Fruit fly (Drosophila melanogaster) whole organism, embryonic: ENCODE data around the gene CG42449.

Source experiments
- ATbp ChIP-seq: fragments of 200-800 bp; sonication (Bioruptor generic); optimal IDR thresholded peaks from 2 replicates; lab custom pipeline; 2017; ENCODE audit warnings: missing biosample characterization, mild to moderate bottlenecking, missing genetic modification characterization, missing genetic modification reagents
- B-H2 ChIP-seq: fragments of 200-800 bp; sonication (Bioruptor generic); optimal IDR thresholded peaks from 2 replicates; lab custom pipeline; 2018; ENCODE audit warnings: missing biosample characterization, mild to moderate bottlenecking, missing genetic modification characterization
- CG1024 ChIP-seq: fragments of 200-800 bp; sonication (Bioruptor generic); IDR thresholded peaks from 2 replicates; pipeline ENCODE4 v1.3.6; 2022; ENCODE audit warnings: missing biosample characterization, missing genetic modification characterization
- CG11560 ChIP-seq: fragments of 200-800 bp; sonication (Bioruptor generic); IDR thresholded peaks from 3 replicates; pipeline ENCODE4 v1.3.6; 2022; ENCODE audit warnings: missing biosample characterization, missing genetic modification characterization
- CG12219 ChIP-seq: fragments of 200-800 bp; sonication (Bioruptor generic); optimal IDR thresholded peaks from 3 replicates; lab custom pipeline; 2018; ENCODE audit warnings: missing biosample characterization, mild to moderate bottlenecking, missing genetic modification characterization
- CG12299 ChIP-seq: fragments of 200-800 bp; sonication (Bioruptor generic); optimal IDR thresholded peaks from 2 replicates; lab custom pipeline; 2018; ENCODE audit warnings: missing biosample characterization, mild to moderate bottlenecking, missing genetic modification characterization
- CG12391 ChIP-seq: fragments of 200-800 bp; sonication (Bioruptor generic); optimal IDR thresholded peaks from 3 replicates; lab custom pipeline; 2018; ENCODE audit warnings: missing biosample characterization, mild to moderate bottlenecking, missing genetic modification characterization, moderate library complexity
- CG13624 ChIP-seq: fragments of 200-800 bp; sonication (Bioruptor generic); optimal IDR thresholded peaks from 2 replicates; lab custom pipeline; 2016; ENCODE audit warnings: missing biosample characterization, missing genetic modification characterization
- CG15073 ChIP-seq: fragments of 200-800 bp; sonication (Bioruptor generic); optimal IDR thresholded peaks from 2 replicates; lab custom pipeline; 2016; ENCODE audit warnings: missing biosample characterization, missing genetic modification characterization
- CG16779 ChIP-seq: fragments of 200-800 bp; sonication (Bioruptor generic); IDR thresholded peaks from 2 replicates; pipeline ENCODE4 v1.3.6; 2022; ENCODE audit warnings: missing biosample characterization, missing genetic modification characterization
- CG16815 ChIP-seq: fragments of 200-800 bp; sonication (Bioruptor generic); optimal IDR thresholded peaks from 3 replicates; lab custom pipeline; 2017; ENCODE audit warnings: missing biosample characterization, mild to moderate bottlenecking, missing genetic modification characterization
- CG16863 ChIP-seq: fragments of 200-800 bp; sonication (Bioruptor generic); optimal IDR thresholded peaks from 3 replicates; lab custom pipeline; 2016; ENCODE audit warnings: missing biosample characterization, missing genetic modification characterization
- CG17328 ChIP-seq: fragments of 200-800 bp; sonication (Bioruptor generic); IDR thresholded peaks from 2 replicates; pipeline ENCODE4 v1.3.6; 2022; ENCODE audit warnings: missing biosample characterization, missing genetic modification characterization
- CG17359 ChIP-seq: fragments of 200-800 bp; sonication (Bioruptor generic); optimal IDR thresholded peaks from 3 replicates; lab custom pipeline; 2018; ENCODE audit warnings: missing biosample characterization, mild to moderate bottlenecking, missing genetic modification characterization, moderate library complexity
- CG17612 ChIP-seq: fragments of 200-800 bp; sonication (Bioruptor generic); IDR thresholded peaks from 2 replicates; pipeline ENCODE4 v1.3.6; 2022; ENCODE audit warnings: missing biosample characterization, missing genetic modification characterization
- CG18262 ChIP-seq: fragments of 200-800 bp; optimal IDR thresholded peaks from 3 replicates; lab custom pipeline; 2019; ENCODE audit warnings: missing biosample characterization, mild to moderate bottlenecking, missing genetic modification characterization, moderate library complexity
- CG18599 ChIP-seq: fragments of 200-800 bp; sonication (Bioruptor generic); optimal IDR thresholded peaks from 3 replicates; lab custom pipeline; 2017; ENCODE audit warnings: missing biosample characterization, missing genetic modification characterization, mild to moderate bottlenecking, moderate library complexity, missing genetic modification reagents
- CG2889 ChIP-seq: fragments of 200-800 bp; sonication (Bioruptor generic); IDR thresholded peaks from 3 replicates; pipeline ENCODE4 v1.3.6; 2022; ENCODE audit warnings: missing biosample characterization, missing genetic modification characterization
- CG30020 ChIP-seq: fragments of 200-800 bp; optimal IDR thresholded peaks from 2 replicates; lab custom pipeline; 2019; ENCODE audit warnings: missing biosample characterization, mild to moderate bottlenecking, missing genetic modification characterization, moderate library complexity
- CG32767 ChIP-seq: fragments of 200-800 bp; sonication (Bioruptor generic); IDR thresholded peaks from 2 replicates; pipeline ENCODE4 v1.3.6; 2022; ENCODE audit warnings: missing biosample characterization, missing genetic modification characterization
- CG32772 ChIP-seq: fragments of 200-800 bp; sonication (Bioruptor generic); IDR thresholded peaks from 2 replicates; pipeline ENCODE4 v1.3.6; 2022; ENCODE audit warnings: missing biosample characterization, missing genetic modification characterization
- CG3281 ChIP-seq: fragments of 200-800 bp; sonication (Bioruptor generic); optimal IDR thresholded peaks from 3 replicates; lab custom pipeline; 2017; ENCODE audit warnings: missing biosample characterization, mild to moderate bottlenecking, missing genetic modification characterization
- CG4328 ChIP-seq: fragments of 200-800 bp; sonication (Bioruptor generic); optimal IDR thresholded peaks from 3 replicates; lab custom pipeline; 2017; ENCODE audit warnings: missing biosample characterization, missing genetic modification reagents, missing genetic modification characterization
- CG6254 ChIP-seq: fragments of 200-800 bp; sonication (Bioruptor generic); optimal IDR thresholded peaks from 3 replicates; lab custom pipeline; 2017; ENCODE audit warnings: mild to moderate bottlenecking, missing biosample characterization, missing genetic modification reagents, missing genetic modification characterization
- CG7372 ChIP-seq: fragments of 200-800 bp; sonication (Bioruptor generic); IDR thresholded peaks from 2 replicates; pipeline ENCODE4 v1.3.6; 2022; ENCODE audit warnings: missing biosample characterization, missing genetic modification characterization
- Chrac-16 ChIP-seq: fragments of 200-800 bp; sonication (Bioruptor generic); optimal IDR thresholded peaks from 3 replicates; lab custom pipeline; 2016; ENCODE audit warnings: missing biosample characterization, missing genetic modification characterization
- D19A ChIP-seq: fragments of 200-800 bp; optimal IDR thresholded peaks from 3 replicates; lab custom pipeline; 2019; ENCODE audit warnings: missing biosample characterization, mild to moderate bottlenecking, missing genetic modification characterization, moderate library complexity
- Dek ChIP-seq: fragments of 200-800 bp; sonication (Bioruptor generic); optimal IDR thresholded peaks from 3 replicates; lab custom pipeline; 2019; ENCODE audit warnings: missing biosample characterization, mild to moderate bottlenecking, missing genetic modification characterization, moderate library complexity
- Elba2 ChIP-seq: fragments of 200-800 bp; sonication (Bioruptor generic); optimal IDR thresholded peaks from 3 replicates; lab custom pipeline; 2016; ENCODE audit warnings: missing biosample characterization, missing genetic modification characterization
- Fer1 ChIP-seq: fragments of 200-800 bp; sonication (Bioruptor generic); optimal IDR thresholded peaks from 2 replicates; lab custom pipeline; 2017; ENCODE audit warnings: missing biosample characterization, mild to moderate bottlenecking, missing genetic modification characterization
- Fer2 ChIP-seq: fragments of 200-800 bp; sonication (Bioruptor generic); optimal IDR thresholded peaks from 2 replicates; lab custom pipeline; 2018; ENCODE audit warnings: missing biosample characterization, mild to moderate bottlenecking, missing genetic modification characterization, moderate library complexity
- Jarid2 ChIP-seq: fragments of 200-800 bp; sonication (Bioruptor generic); optimal IDR thresholded peaks from 3 replicates; lab custom pipeline; 2017; ENCODE audit warnings: mild to moderate bottlenecking, missing biosample characterization, missing genetic modification reagents, missing genetic modification characterization
- Meics ChIP-seq: fragments of 200-800 bp; sonication (Bioruptor generic); optimal IDR thresholded peaks from 2 replicates; lab custom pipeline; 2017; ENCODE audit warnings: missing biosample characterization, mild to moderate bottlenecking, missing genetic modification characterization
- NFAT ChIP-seq: fragments of 200-800 bp; sonication (Bioruptor generic); IDR thresholded peaks from 2 replicates; pipeline ENCODE4 v1.3.6; 2022; ENCODE audit warnings: missing biosample characterization, missing genetic modification characterization
- Xrp1 ChIP-seq: fragments of 200-800 bp; sonication (Bioruptor generic); IDR thresholded peaks from 2 replicates; pipeline ENCODE4 v1.3.6; 2022; ENCODE audit warnings: missing biosample characterization, missing genetic modification characterization
- bowl ChIP-seq: fragments of 200-800 bp; sonication (Bioruptor generic); IDR thresholded peaks from 2 replicates; pipeline ENCODE4 v1.3.6; 2022; ENCODE audit warnings: missing biosample characterization, missing genetic modification characterization
- dmrt11E ChIP-seq: fragments of 200-800 bp; sonication (Bioruptor generic); optimal IDR thresholded peaks from 3 replicates; lab custom pipeline; 2018; ENCODE audit warnings: missing biosample characterization, mild to moderate bottlenecking, missing genetic modification characterization, moderate library complexity
- ems ChIP-seq: fragments of 200-800 bp; sonication (Bioruptor generic); optimal IDR thresholded peaks from 3 replicates; lab custom pipeline; 2016; ENCODE audit warnings: missing biosample characterization, missing genetic modification characterization
- esg ChIP-seq: fragments of 200-800 bp; sonication (Bioruptor generic); conservative IDR thresholded peaks from 2 replicates; pipeline ENCODE4 v1.3.6; 2022; ENCODE audit warnings: missing biosample characterization, missing genetic modification characterization
- inv ChIP-seq: fragments of 200-800 bp; sonication (Bioruptor generic); IDR thresholded peaks from 2 replicates; pipeline ENCODE4 v1.3.6; 2022; ENCODE audit warnings: missing biosample characterization, missing genetic modification characterization; ENCODE audit not compliant: partially characterized antibody
- jing ChIP-seq: fragments of 200-800 bp; sonication (Bioruptor generic); optimal IDR thresholded peaks from 2 replicates; lab custom pipeline; 2018; ENCODE audit warnings: missing biosample characterization, mild to moderate bottlenecking, missing genetic modification characterization
- ken ChIP-seq: fragments of 200-800 bp; sonication (Bioruptor generic); IDR thresholded peaks from 3 replicates; pipeline ENCODE4 v1.3.6; 2022; ENCODE audit warnings: missing biosample characterization, missing genetic modification characterization
- kni ChIP-seq: fragments of 200-800 bp; sonication (Bioruptor generic); optimal IDR thresholded peaks from 3 replicates; lab custom pipeline; 2017; ENCODE audit warnings: mild to moderate bottlenecking, missing biosample characterization, missing genetic modification reagents, missing genetic modification characterization
- schlank ChIP-seq: fragments of 200-800 bp; sonication (Bioruptor generic); optimal IDR thresholded peaks from 2 replicates; lab custom pipeline; 2018; ENCODE audit warnings: missing biosample characterization, mild to moderate bottlenecking, missing genetic modification characterization
- sens ChIP-seq: fragments of 200-800 bp; sonication (Bioruptor generic); peaks from one replicate; lab custom pipeline; 2016; ENCODE audit warnings: missing biosample characterization, missing genetic modification characterization
- ttk ChIP-seq: fragments of 200-800 bp; sonication (Bioruptor generic); IDR thresholded peaks from 2 replicates; pipeline ENCODE4 v2.1.2; 2022; ENCODE audit warnings: missing biosample characterization, missing genetic modification characterization
- tx ChIP-seq: fragments of 200-800 bp; sonication (Bioruptor generic); optimal IDR thresholded peaks from 2 replicates; lab custom pipeline; 2016; ENCODE audit warnings: missing biosample characterization, missing genetic modification characterization
- vnd ChIP-seq: fragments of 200-800 bp; sonication (Bioruptor generic); IDR thresholded peaks from 3 replicates; pipeline ENCODE4 v1.3.6; 2022; ENCODE audit warnings: missing biosample characterization, missing genetic modification characterization; ENCODE audit not compliant: partially characterized antibody
- yki ChIP-seq: fragments of >200 bp; optimal IDR thresholded peaks from 3 replicates; lab custom pipeline; 2018
- zf30C ChIP-seq: fragments of 200-800 bp; sonication (Bioruptor generic); optimal IDR thresholded peaks from 3 replicates; lab custom pipeline; 2018; ENCODE audit warnings: missing biosample characterization, mild to moderate bottlenecking, missing genetic modification characterization

The CG42449 gene

dm6 chrX:5679079-5679932 lies 3.7 kb upstream of the CG42449 start (continued):
- TF ChIP-seq CG30020 (tag; lab: Kevin White, UChicago) (no peak), NFAT (GFP tag; lab: Robert Waterston, UW) (no peak), yki (no peak), CG12219 (GFP tag; lab: Kevin White, UChicago) (peak; percentile 26), Elba2 (GFP tag; lab: Kevin White, UChicago) (no peak), Meics (GFP tag; lab: Kevin White, UChicago) (no peak), CG32772 (peak; percentile 40; the same call in 1 of the 2 replicates), CG12299 (tag; lab: Kevin White, UChicago) (no peak), bowl (no peak), CG16863 (GFP tag; lab: Kevin White, UChicago) (peak; percentile 44), CG16815 (GFP tag; lab: Kevin White, UChicago) (peak; percentile 35), kni (GFP tag; lab: Kevin White, UChicago) (peak; percentile 44), dmrt11E (peak; percentile 81), B-H2 (GFP tag; lab: Kevin White, UChicago) (no peak), CG6254 (GFP tag; lab: Kevin White, UChicago) (peak; percentile 37), inv (GFP tag; lab: Robert Waterston, UW) (no peak), zf30C (GFP tag; lab: Kevin White, UChicago) (peak; percentile 77), CG11560 (tag; lab: Robert Waterston, UW) (no peak), tx (GFP tag; lab: Kevin White, UChicago) (peak; percentile 6), Chrac-16 (GFP tag; lab: Kevin White, UChicago) (peak; percentile 46), Fer1 (no peak), CG32767 (GFP tag; lab: Robert Waterston, UW) (no peak), Xrp1 (GFP tag; lab: Robert Waterston, UW) (peak; percentile 76), CG3281 (no peak), Jarid2 (GFP tag; lab: Kevin White, UChicago) (peak; percentile 6), CG18599 (GFP tag; lab: Kevin White, UChicago) (no peak), D19A (peak; percentile 43), vnd (GFP tag; lab: Robert Waterston, UW) (no peak), ken (GFP tag; lab: Robert Waterston, UW) (no peak), ttk (0 out of 2 replicates have a peak, but pooled peaks have one; percentile 40), CG18262 (tag; lab: Kevin White, UChicago) (peak; percentile 73), CG17612 (GFP tag; lab: Robert Waterston, UW) (no peak), Dek (tag; lab: Kevin White, UChicago) (no peak), CG13624 (GFP tag; lab: Kevin White, UChicago) (no peak), CG1024 (GFP tag; lab: Robert Waterston, UW) (no peak; the same call in 1 of the 2 replicates), CG17328 (GFP tag; lab: Robert Waterston, UW) (peak; percentile 49; the same call in 1 of the 2 replicates), CG16779 (no peak), CG17359 (tag; lab: Kevin White, UChicago) (peak; percentile 54), sens (peak; percentile 95), jing (GFP tag; lab: Kevin White, UChicago) (peak; percentile 35), CG7372 (GFP tag; lab: Robert Waterston, UW) (0 out of 2 replicates have a peak, but pooled peaks have one; percentile 18), CG4328 (no peak), CG2889 (GFP tag; lab: Robert Waterston, UW) (no peak), ATbp (GFP tag; lab: Kevin White, UChicago) (peak; percentile 65), CG12391 (peak; percentile 67), ems (GFP tag; lab: Kevin White, UChicago) (no peak), CG15073 (no peak), esg (no peak), Fer2 (no peak), schlank (tag; lab: Kevin White, UChicago) (no peak)
